Fruit fly (Drosophila melanogaster) whole organism, prepupa: Measurements from ENCODE around the gene Mms19.

Experiments used
- CG15336 ChIP-seq: fragments of 200-800 bp; sonication (Bioruptor generic); IDR thresholded peaks from 2 replicates; pipeline ENCODE4 v1.3.6; 2022; ENCODE audit warnings: missing biosample characterization, missing genetic modification characterization
- CG8119 ChIP-seq: fragments of 200-800 bp; sonication (Bioruptor generic); IDR thresholded peaks from 3 replicates; pipeline ENCODE4 v1.3.6; 2022; ENCODE audit warnings: missing biosample characterization, missing genetic modification characterization
- Ets21C ChIP-seq: fragments of 200-800 bp; sonication (Bioruptor generic); optimal IDR thresholded peaks from 3 replicates; lab custom pipeline; 2016; ENCODE audit warnings: missing biosample characterization, missing genetic modification characterization
- Sox15 ChIP-seq: fragments of 200-800 bp; sonication (Bioruptor generic); optimal IDR thresholded peaks from 3 replicates; lab custom pipeline; 2016; ENCODE audit warnings: missing biosample characterization, missing genetic modification characterization
- dsx ChIP-seq: fragments of 200-800 bp; optimal IDR thresholded peaks from 3 replicates; lab custom pipeline; 2019; ENCODE audit warnings: missing biosample characterization, mild to moderate bottlenecking, missing genetic modification characterization, moderate library complexity; ENCODE audit not compliant: poor library complexity, severe bottlenecking

- TF ChIP-seq Sox15 (GFP tag; lab: Kevin White, UChicago) (no peak), CG15336 (GFP tag; lab: Robert Waterston, UW) (no peak), dsx (GFP tag; lab: Kevin White, UChicago) (no peak), CG8119 (GFP tag; lab: Robert Waterston, UW) (no peak), Ets21C (GFP tag; lab: Kevin White, UChicago) (no peak)
Measured at dm6 chr3R:5266282-5266681, 33.9 kb downstream of the Mms19 start.
